ENCODE assay signal across 2 fruit fly cellular contexts in genomic region chr3R:6112252-6112995, dm6.
TF ChIP-seq lines count a peak whose summit lies in the region.

Gene Obp83g, minus strand, starts transcription at chr3R:6112302.

TF ChIP-seq in whole organism, embryonic, 481 proteins besides CTCF, POLR2A, EP300 and RAD21 (continued from another document and continues in another):
- TF ChIP-seq CG18599 (GFP tag; optimal IDR thresholded peaks at IDR 0.05; lab: Kevin White, UChicago) (peak; percentile 55), CG11504 (tag; optimal IDR thresholded peaks at IDR 0.05; lab: Kevin White, UChicago) (peak; percentile 70), br (optimal IDR thresholded peaks at IDR 0.05; lab: Kevin White, UChicago) (no peak), CG15073 (GFP tag; optimal IDR thresholded peaks at IDR 0.05; lab: Kevin White, UChicago) (no peak), D19B (GFP tag; optimal IDR thresholded peaks at IDR 0.05; lab: Kevin White, UChicago) (peak; percentile 12), tx (GFP tag; optimal IDR thresholded peaks at IDR 0.05; lab: Kevin White, UChicago) (no peak), CG1233 (GFP tag; optimal IDR thresholded peaks at IDR 0.05; lab: Kevin White, UChicago) (peak; percentile 19), CG14860 (GFP tag; IDR thresholded peaks at IDR 0.05; lab: Robert Waterston, UW; ENCODE audit: partially characterized antibody) (no peak), Kr (GFP tag; optimal IDR thresholded peaks at IDR 0.05; lab: Kevin White, UChicago) (no peak), CG3163 (GFP tag; optimal IDR thresholded peaks at IDR 0.05; lab: Kevin White, UChicago) (peak; percentile 3), HLH4C (GFP tag; IDR thresholded peaks at IDR 0.05; lab: Robert Waterston, UW; ENCODE audit: partially characterized antibody) (no peak), dmrt11E (tag; optimal IDR thresholded peaks at IDR 0.05; lab: Kevin White, UChicago) (no peak), CG10462 (GFP tag; optimal IDR thresholded peaks at IDR 0.05; lab: Kevin White, UChicago) (no peak), mld (GFP tag; IDR thresholded peaks at IDR 0.05; lab: Robert Waterston, UW; ENCODE audit: partially characterized antibody) (no peak), usp (GFP tag; optimal IDR thresholded peaks at IDR 0.05; lab: Kevin White, UChicago) (no peak), GATAe (GFP tag; conservative IDR thresholded peaks at IDR 0.05; lab: Robert Waterston, UW) (no peak), NFAT (GFP tag; IDR thresholded peaks at IDR 0.05; lab: Robert Waterston, UW) (no peak), vfl (GFP tag; optimal IDR thresholded peaks at IDR 0.05; lab: Kevin White, UChicago) (no peak), CG7372 (GFP tag; IDR thresholded peaks at IDR 0.05; lab: Robert Waterston, UW) (0 out of 2 replicates have a peak, but pooled peaks have one; percentile 10), CG1832 (GFP tag; optimal IDR thresholded peaks at IDR 0.05; lab: Kevin White, UChicago) (no peak), CG2116 (GFP tag; optimal IDR thresholded peaks at IDR 0.05; lab: Kevin White, UChicago) (no peak), luna (GFP tag; optimal IDR thresholded peaks at IDR 0.05; lab: Kevin White, UChicago) (no peak), CG7786 (GFP tag; optimal IDR thresholded peaks at IDR 0.05; lab: Kevin White, UChicago) (no peak), CG15011 (GFP tag; optimal IDR thresholded peaks at IDR 0.05; lab: Kevin White, UChicago) (peak; percentile 6), CG9932 (GFP tag; IDR thresholded peaks at IDR 0.05; lab: Robert Waterston, UW) (peak; percentile 81), NC2β (GFP tag; optimal IDR thresholded peaks at IDR 0.05; lab: Kevin White, UChicago) (no peak), bbx (GFP tag; IDR thresholded peaks at IDR 0.05; lab: Robert Waterston, UW; ENCODE audit: partially characterized antibody) (no peak), pfk (GFP tag; optimal IDR thresholded peaks at IDR 0.05; lab: Kevin White, UChicago) (no peak), Camta (GFP tag; optimal IDR thresholded peaks at IDR 0.05; lab: Kevin White, UChicago) (no peak), Mad (GFP tag; optimal IDR thresholded peaks at IDR 0.05; lab: Kevin White, UChicago) (no peak), CG4360 (GFP tag; IDR thresholded peaks at IDR 0.05; lab: Robert Waterston, UW) (no peak), gcm (GFP tag; optimal IDR thresholded peaks at IDR 0.05; lab: Kevin White, UChicago) (no peak), zfh2 (GFP tag; optimal IDR thresholded peaks at IDR 0.05; lab: Kevin White, UChicago) (peak; percentile 13), MTF-1 (GFP tag; optimal IDR thresholded peaks at IDR 0.05; lab: Kevin White, UChicago; ENCODE audit: borderline replicate concordance) (no peak), fd3F (GFP tag; optimal IDR thresholded peaks at IDR 0.05; lab: Kevin White, UChicago) (peak; percentile 6), sqz (GFP tag; optimal IDR thresholded peaks at IDR 0.05; lab: Kevin White, UChicago) (no peak), Ets97D (GFP tag; optimal IDR thresholded peaks at IDR 0.05; lab: Kevin White, UChicago) (no peak), CG34422 (GFP tag; IDR thresholded peaks at IDR 0.05; lab: Robert Waterston, UW) (no peak), NC2α (GFP tag; optimal IDR thresholded peaks at IDR 0.05; lab: Kevin White, UChicago) (no peak), CG7963 (GFP tag; IDR thresholded peaks at IDR 0.05; lab: Robert Waterston, UW; ENCODE audit: partially characterized antibody) (no peak), CG2712 (tag; optimal IDR thresholded peaks at IDR 0.05; lab: Kevin White, UChicago) (peak; percentile 58), Nf-YC (tag; optimal IDR thresholded peaks at IDR 0.05; lab: Kevin White, UChicago) (peak; percentile 66), CG8290 (GFP tag; optimal IDR thresholded peaks at IDR 0.05; lab: Kevin White, UChicago) (no peak), CG8290 (tag; optimal IDR thresholded peaks at IDR 0.05; lab: Kevin White, UChicago) (no peak), CG17568 (GFP tag; optimal IDR thresholded peaks at IDR 0.05; lab: Kevin White, UChicago) (no peak), mam (GFP tag; optimal IDR thresholded peaks at IDR 0.05; lab: Kevin White, UChicago) (peak; percentile 36), CG3847 (GFP tag; IDR thresholded peaks at IDR 0.05; lab: Robert Waterston, UW) (no peak), CG8281 (tag; optimal IDR thresholded peaks at IDR 0.05; lab: Kevin White, UChicago) (no peak), CG33557 (GFP tag; optimal IDR thresholded peaks at IDR 0.05; lab: Kevin White, UChicago) (no peak), CG12659 (GFP tag; optimal IDR thresholded peaks at IDR 0.05; lab: Kevin White, UChicago) (peak; percentile 43), mirr (GFP tag; optimal IDR thresholded peaks at IDR 0.05; lab: Kevin White, UChicago) (no peak), CG18619 (GFP tag; optimal IDR thresholded peaks at IDR 0.05; lab: Kevin White, UChicago) (peak; percentile 30), CG4854 (GFP tag; optimal IDR thresholded peaks at IDR 0.05; lab: Kevin White, UChicago) (no peak), CG16779 (GFP tag; IDR thresholded peaks at IDR 0.05; lab: Robert Waterston, UW) (no peak), trem (tag; optimal IDR thresholded peaks at IDR 0.05; lab: Kevin White, UChicago) (no peak), chn (GFP tag; optimal IDR thresholded peaks at IDR 0.05; lab: Kevin White, UChicago) (no peak), CG1647 (GFP tag; optimal IDR thresholded peaks at IDR 0.05; lab: Kevin White, UChicago) (no peak), onecut (GFP tag; IDR thresholded peaks at IDR 0.05; lab: Robert Waterston, UW) (no peak), CG11456 (GFP tag; IDR thresholded peaks at IDR 0.05; lab: Robert Waterston, UW) (0 out of 3 replicates have a peak, but pooled peaks have one; percentile 16), tio (GFP tag; optimal IDR thresholded peaks at IDR 0.05; lab: Kevin White, UChicago) (no peak), CG12236 (GFP tag; optimal IDR thresholded peaks at IDR 0.05; lab: Kevin White, UChicago) (no peak), CG6813 (GFP tag; optimal IDR thresholded peaks at IDR 0.05; lab: Kevin White, UChicago) (no peak), prd (optimal IDR thresholded peaks at IDR 0.05; lab: Kevin White, UChicago) (no peak), prd (GFP tag; IDR thresholded peaks at IDR 0.05; lab: Robert Waterston, UW) (peak; percentile 58; the same call in 1 of the 3 replicates), pb (GFP tag; optimal IDR thresholded peaks at IDR 0.05; lab: Kevin White, UChicago) (no peak), Hmx (GFP tag; optimal IDR thresholded peaks at IDR 0.05; lab: Kevin White, UChicago) (no peak), CG17829 (tag; optimal IDR thresholded peaks at IDR 0.05; lab: Kevin White, UChicago) (peak; percentile 9)

TF ChIP-seq in whole organism, prepupa, 60 proteins besides CTCF, POLR2A, EP300 and RAD21 (continued from another document):
- TF ChIP-seq CG11902 (GFP tag; optimal IDR thresholded peaks at IDR 0.05; lab: Kevin White, UChicago) (peak; percentile 71), CG1621 (tag; optimal IDR thresholded peaks at IDR 0.05; lab: Kevin White, UChicago) (peak; percentile 37), fd85E (GFP tag; optimal IDR thresholded peaks at IDR 0.05; lab: Kevin White, UChicago) (no peak), Ets21C (GFP tag; optimal IDR thresholded peaks at IDR 0.05; lab: Kevin White, UChicago) (peak; percentile 69), ss (GFP tag; optimal IDR thresholded peaks at IDR 0.05; lab: Kevin White, UChicago) (peak; percentile 69 to 80), Eip93F (GFP tag; optimal IDR thresholded peaks at IDR 0.05; lab: Kevin White, UChicago) (no peak), CG9139 (GFP tag; optimal IDR thresholded peaks at IDR 0.05; lab: Kevin White, UChicago) (peak; percentile 63), Met (GFP tag; optimal IDR thresholded peaks at IDR 0.05; lab: Kevin White, UChicago) (peak; percentile 85), vri (GFP tag; optimal IDR thresholded peaks at IDR 0.05; lab: Kevin White, UChicago) (peak; percentile 92), OdsH (GFP tag; optimal IDR thresholded peaks at IDR 0.05; lab: Kevin White, UChicago) (peak; percentile 75), Sox14 (GFP tag; optimal IDR thresholded peaks at IDR 0.05; lab: Kevin White, UChicago) (peak; percentile 85), CG11294 (GFP tag; IDR thresholded peaks at IDR 0.05; lab: Robert Waterston, UW) (no peak), Gug (GFP tag; IDR thresholded peaks at IDR 0.05; lab: Robert Waterston, UW) (peak; percentile 61), topi (GFP tag; optimal IDR thresholded peaks at IDR 0.05; lab: Kevin White, UChicago) (peak; percentile 72), CG11762 (GFP tag; optimal IDR thresholded peaks at IDR 0.05; lab: Kevin White, UChicago; ENCODE audit: insufficient read depth) (peak; percentile 64), CG10669 (GFP tag; optimal IDR thresholded peaks at IDR 0.05; lab: Kevin White, UChicago) (peak; percentile 74), CG8632 (GFP tag; optimal IDR thresholded peaks at IDR 0.05; lab: Kevin White, UChicago) (peak; percentile 72), CG10631 (GFP tag; optimal IDR thresholded peaks at IDR 0.05; lab: Kevin White, UChicago) (peak; percentile 79), Hr4 (GFP tag; optimal IDR thresholded peaks at IDR 0.05; lab: Kevin White, UChicago) (peak; percentile 81), CG6163 (GFP tag; IDR thresholded peaks at IDR 0.05; lab: Robert Waterston, UW) (peak; percentile 48; the same call in 2 of the 3 replicates), CG31627 (GFP tag; optimal IDR thresholded peaks at IDR 0.05; lab: Kevin White, UChicago) (peak; percentile 69), Smox (GFP tag; optimal IDR thresholded peaks at IDR 0.05; lab: Kevin White, UChicago) (peak; percentile 69), fkh (GFP tag; optimal IDR thresholded peaks at IDR 0.05; lab: Kevin White, UChicago) (no peak), lz (GFP tag; optimal IDR thresholded peaks at IDR 0.05; lab: Kevin White, UChicago) (peak; percentile 81), Lpt (GFP tag; optimal IDR thresholded peaks at IDR 0.05; lab: Kevin White, UChicago) (peak; percentile 72), CG6808 (GFP tag; optimal IDR thresholded peaks at IDR 0.05; lab: Kevin White, UChicago) (peak; percentile 84), salr (GFP tag; optimal IDR thresholded peaks at IDR 0.05; lab: Kevin White, UChicago) (peak; percentile 8 to 58), CG7368 (GFP tag; optimal IDR thresholded peaks at IDR 0.05; lab: Kevin White, UChicago) (peak; percentile 66), Sox102F (GFP tag; optimal IDR thresholded peaks at IDR 0.05; lab: Kevin White, UChicago) (peak; percentile 78), CG15336 (GFP tag; IDR thresholded peaks at IDR 0.05; lab: Robert Waterston, UW) (peak; percentile 78), CG34406 (GFP tag; optimal IDR thresholded peaks at IDR 0.05; lab: Kevin White, UChicago) (peak; percentile 81), CG8119 (GFP tag; IDR thresholded peaks at IDR 0.05; lab: Robert Waterston, UW) (peak; percentile 83), spab (GFP tag; optimal IDR thresholded peaks at IDR 0.05; lab: Kevin White, UChicago) (peak; percentile 79), CG6854 (GFP tag; optimal IDR thresholded peaks at IDR 0.05; lab: Kevin White, UChicago) (peak; percentile 5), esn (GFP tag; optimal IDR thresholded peaks at IDR 0.05; lab: Kevin White, UChicago) (peak; percentile 83), Eip75B (GFP tag; optimal IDR thresholded peaks at IDR 0.05; lab: Kevin White, UChicago) (peak; percentile 79), cyc (GFP tag; optimal IDR thresholded peaks at IDR 0.05; lab: Kevin White, UChicago) (peak; percentile 65), pdm3 (GFP tag; optimal IDR thresholded peaks at IDR 0.05; lab: Kevin White, UChicago) (peak; percentile 79)
